Fruit fly (Drosophila melanogaster): ENCODE measurements around the gene ome.

Gene ome

dm6 chr3L:14634773-14635563, 37.7 kb upstream of the ome start (continued):
- TF ChIP-seq D19A (tag; optimal IDR thresholded peaks at IDR 0.05) (peak; percentile 75), MBD-R2 (GFP tag; IDR thresholded peaks at IDR 0.05) (no peak), Gug (GFP tag; IDR thresholded peaks at IDR 0.05) (no peak), CG12155 (GFP tag; optimal IDR thresholded peaks at IDR 0.05) (peak; percentile 39), ranshi (GFP tag; IDR thresholded peaks at IDR 0.05) (peak; percentile 8; the same call in 1 of the 2 replicates), sqz (GFP tag; optimal IDR thresholded peaks at IDR 0.05) (peak; percentile 21), caup (GFP tag; optimal IDR thresholded peaks at IDR 0.05; ENCODE audit: severe bottlenecking) (no peak), otp (GFP tag; IDR thresholded peaks at IDR 0.05) (no peak), CG11504 (tag; optimal IDR thresholded peaks at IDR 0.05) (peak; percentile 71), tna (GFP tag; IDR thresholded peaks at IDR 0.05; ENCODE audit: partially characterized antibody) (no peak), CG8388 (GFP tag; optimal IDR thresholded peaks at IDR 0.05) (peak; percentile 80), CG16779 (GFP tag; IDR thresholded peaks at IDR 0.05) (no peak), Elba2 (GFP tag; optimal IDR thresholded peaks at IDR 0.05) (no peak), CG9727 (GFP tag; optimal IDR thresholded peaks at IDR 0.05) (peak; percentile 95), pan (optimal IDR thresholded peaks at IDR 0.05) (no peak), pan (GFP tag; optimal IDR thresholded peaks at IDR 0.05 in 1 of 2, IDR thresholded peaks at IDR 0.05 in 1 of 2) (peak in 1 of 2 experiments; percentile 51), CG10979 (tag; optimal IDR thresholded peaks at IDR 0.05) (peak; percentile 95), CG8290 (GFP tag; optimal IDR thresholded peaks at IDR 0.05) (peak; percentile 23), CG8290 (tag; optimal IDR thresholded peaks at IDR 0.05) (no peak), Vsx1 (GFP tag; optimal IDR thresholded peaks at IDR 0.05) (peak; percentile 29), CG18262 (tag; optimal IDR thresholded peaks at IDR 0.05) (peak; percentile 96), HLH54F (GFP tag; optimal IDR thresholded peaks at IDR 0.05) (no peak), chn (GFP tag; optimal IDR thresholded peaks at IDR 0.05) (peak; percentile 7), Sox100B (GFP tag; optimal IDR thresholded peaks at IDR 0.05) (peak; percentile 77), Mes4 (GFP tag; optimal IDR thresholded peaks at IDR 0.05) (no peak), chm (GFP tag; IDR thresholded peaks at IDR 0.05) (peak; percentile 41; the same call in 1 of the 2 replicates), CG1024 (GFP tag; IDR thresholded peaks at IDR 0.05) (no peak), CG2120 (GFP tag; optimal IDR thresholded peaks at IDR 0.05) (no peak), crc (GFP tag; optimal IDR thresholded peaks at IDR 0.05) (no peak), lov (optimal IDR thresholded peaks at IDR 0.05) (no peak), lov (GFP tag; IDR thresholded peaks at IDR 0.05) (0 out of 3 replicates have a peak, but pooled peaks have one; percentile 30), Neu2 (GFP tag; optimal IDR thresholded peaks at IDR 0.05; ENCODE audit: borderline replicate concordance) (no peak), CG6765 (GFP tag; optimal IDR thresholded peaks at IDR 0.05) (no peak), ac (GFP tag; optimal IDR thresholded peaks at IDR 0.05) (peak; percentile 64), CG8924 (tag; optimal IDR thresholded peaks at IDR 0.05) (peak; percentile 82), CG32767 (GFP tag; IDR thresholded peaks at IDR 0.05) (no peak), CG1233 (GFP tag; optimal IDR thresholded peaks at IDR 0.05) (peak; percentile 64), emc (GFP tag; optimal IDR thresholded peaks at IDR 0.05) (no peak), HHEX (GFP tag; optimal IDR thresholded peaks at IDR 0.05) (peak; percentile 23), kay (GFP tag; optimal IDR thresholded peaks at IDR 0.05) (peak; percentile 70), lola (GFP tag; optimal IDR thresholded peaks at IDR 0.05) (peak in 1 of 3 experiments; percentile 97), lbe (GFP tag; optimal IDR thresholded peaks at IDR 0.05) (peak; percentile 75), Eip74EF (GFP tag; optimal IDR thresholded peaks at IDR 0.05) (peak in 1 of 2 experiments; percentile 52), jing (GFP tag; optimal IDR thresholded peaks at IDR 0.05) (no peak), CG30403 (GFP tag; optimal IDR thresholded peaks at IDR 0.05) (peak; percentile 67), row (GFP tag; IDR thresholded peaks at IDR 0.05) (peak; percentile 59), psq (GFP tag; optimal IDR thresholded peaks at IDR 0.05) (peak; percentile 58), NK7.1 (GFP tag; optimal IDR thresholded peaks at IDR 0.05) (no peak), Fer1 (GFP tag; optimal IDR thresholded peaks at IDR 0.05) (no peak), peb (GFP tag; IDR thresholded peaks at IDR 0.05) (peak; percentile 18; the same call in 1 of the 2 replicates)

Data from whole organism, embryonic.